Worm (Caenorhabditis elegans): ENCODE measurements around the gene W03G1.2.

Gene W03G1.2

DNA sequence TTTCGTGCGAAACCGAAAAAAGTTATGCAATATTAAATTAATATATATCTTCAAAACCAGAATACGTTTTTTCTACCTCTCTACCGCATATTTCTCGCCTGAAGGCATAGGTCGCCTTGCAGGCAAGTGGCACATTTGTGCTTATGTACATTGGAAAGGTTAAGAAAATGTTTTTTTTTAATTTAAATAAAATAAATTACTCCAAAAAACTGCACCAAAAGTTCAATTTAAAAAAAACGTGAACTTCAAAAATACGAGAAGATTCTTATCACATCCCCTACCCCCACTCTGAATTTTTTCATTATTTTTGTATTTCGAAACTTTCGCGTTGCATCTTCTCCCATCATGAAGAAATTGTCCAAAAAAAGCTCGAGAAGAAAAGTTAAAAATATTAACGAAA is at the start of gene W03G1.2:
TSS of gene W03G1.2 (plus strand) at position 301 of the 400 bp plus-strand sequence.
- TF ChIP-seq snpc-4 (tag; optimal IDR thresholded peaks at IDR 0.05) (no peak), flh-1 (GFP tag; optimal IDR thresholded peaks at IDR 0.05) (no peak), tbx-8 (GFP tag; optimal IDR thresholded peaks at IDR 0.05) (no peak), blmp-1 (tag; optimal IDR thresholded peaks at IDR 0.05) (no peak), M03D4.4 (tag; optimal IDR thresholded peaks at IDR 0.05) (no peak), elt-1 (tag; optimal IDR thresholded peaks at IDR 0.05; ENCODE audit: borderline replicate concordance, insufficient read depth) (no peak), nhr-76 (tag; optimal IDR thresholded peaks at IDR 0.05) (no peak), nhr-28 (tag; optimal IDR thresholded peaks at IDR 0.05) (no peak), hlh-1 (tag; optimal IDR thresholded peaks at IDR 0.05) (no peak), nhr-12 (tag; optimal IDR thresholded peaks at IDR 0.05) (no peak), lin-32 (GFP tag; optimal IDR thresholded peaks at IDR 0.05) (no peak), nhr-2 (tag; optimal IDR thresholded peaks at IDR 0.05) (no peak), mls-2 (tag; optimal IDR thresholded peaks at IDR 0.05) (no peak)

DNA sequence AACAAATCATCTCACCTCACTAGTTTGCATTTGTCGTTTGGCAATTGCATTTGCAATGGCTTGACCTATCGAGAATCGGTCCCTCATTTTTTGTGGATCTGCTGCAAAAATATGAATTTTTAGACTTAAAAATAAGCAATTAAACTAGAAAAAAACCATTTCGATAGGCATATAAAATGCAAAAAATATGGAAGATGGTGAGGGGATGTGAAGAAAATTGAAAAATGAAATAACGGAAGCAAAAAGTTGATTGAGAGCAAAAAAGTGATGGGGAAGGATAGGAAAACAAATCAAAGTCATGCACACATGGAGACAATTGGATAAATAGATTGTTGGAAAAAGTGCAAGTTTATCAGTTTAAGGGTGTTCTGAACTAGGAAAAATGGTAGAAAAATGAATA is 43.4 kb upstream of the W03G1.2 start, which contains the start of gene npr-37:
TSS of gene npr-37 (minus strand) at position 101 of the 400 bp plus-strand sequence.
- TF ChIP-seq ztf-11 (tag; optimal IDR thresholded peaks at IDR 0.05) (no peak), cnd-1 (tag; optimal IDR thresholded peaks at IDR 0.05) (no peak), ceh-39 (tag; optimal IDR thresholded peaks at IDR 0.05) (no peak)

DNA sequence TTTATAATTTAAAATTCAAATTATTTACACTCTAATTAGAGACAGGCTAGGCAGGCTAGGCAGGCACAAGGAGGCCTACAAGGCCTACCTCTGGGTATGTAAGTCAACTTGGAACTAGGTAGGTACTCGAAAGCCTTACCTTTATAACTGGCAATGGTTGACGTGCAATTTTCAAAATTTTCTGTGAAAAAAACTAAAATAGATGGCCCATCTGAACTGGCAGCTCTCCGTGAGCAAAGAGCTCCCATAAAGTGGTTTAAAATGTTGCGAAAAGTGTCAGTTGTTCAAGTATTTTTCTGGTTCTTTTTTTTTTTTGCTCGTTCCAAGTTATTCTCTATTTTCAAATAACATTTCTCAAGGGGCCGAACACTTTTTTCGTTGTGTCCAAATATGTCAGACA is 40.4 kb upstream of the W03G1.2 start:
- TF ChIP-seq sptf-1 (tag; optimal IDR thresholded peaks at IDR 0.05): no peak
- no peak for TF ChIP-seq ceh-83 (GFP tag; optimal IDR thresholded peaks at IDR 0.05)
- no peak for TF ChIP-seq mep-1 (tag; optimal IDR thresholded peaks at IDR 0.05)
- no peak for TF ChIP-seq flh-1 (GFP tag; optimal IDR thresholded peaks at IDR 0.05)
- no peak for TF ChIP-seq hlh-1 (tag; optimal IDR thresholded peaks at IDR 0.05)
- no peak for TF ChIP-seq lin-32 (GFP tag; optimal IDR thresholded peaks at IDR 0.05)
- no peak for TF ChIP-seq unc-62 (GFP tag; optimal IDR thresholded peaks at IDR 0.05)

DNA sequence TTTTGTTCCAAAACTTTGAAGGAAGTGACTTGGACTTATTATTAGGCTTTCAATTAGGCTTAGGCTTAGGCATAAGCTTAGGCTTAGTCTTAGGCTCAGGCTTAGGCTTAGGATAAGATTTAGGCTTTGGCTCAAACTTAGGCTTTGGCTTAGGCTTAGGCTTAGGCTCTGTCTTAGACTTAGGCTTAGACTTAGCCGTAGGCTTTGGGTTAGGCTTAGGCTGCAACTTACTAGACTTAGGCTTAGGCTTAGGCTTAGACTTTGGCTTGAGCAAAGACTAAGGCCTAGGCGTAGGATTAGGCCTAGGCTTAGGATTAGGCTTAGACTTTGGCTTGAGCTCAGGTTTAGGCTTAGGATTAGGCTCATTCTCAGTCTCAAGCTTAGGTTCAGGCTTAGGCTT is 39.7 kb upstream of the W03G1.2 start:
- no peak for TF ChIP-seq nhr-28 (tag; optimal IDR thresholded peaks at IDR 0.05)
- TF ChIP-seq ham-2 (GFP tag; optimal IDR thresholded peaks at IDR 0.05): peak; percentile 22

DNA sequence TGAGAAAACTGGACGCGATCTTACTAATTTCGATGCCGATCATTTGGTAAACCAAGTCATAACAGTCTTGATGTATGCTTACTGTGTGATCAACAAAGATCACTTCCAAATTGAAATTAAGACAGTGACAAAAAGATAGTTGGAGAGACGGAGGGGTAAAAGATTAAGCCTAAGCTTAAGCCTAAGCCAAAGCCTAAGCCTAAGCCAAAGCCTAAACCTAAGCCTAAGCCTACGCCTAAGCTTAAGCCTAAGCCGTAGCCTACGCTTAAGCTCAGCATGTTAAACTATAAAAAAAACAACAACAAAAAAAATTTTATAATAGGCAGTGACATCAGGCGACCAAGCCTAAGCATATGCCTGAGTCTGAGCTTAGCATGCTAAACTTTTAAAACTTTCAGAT is 27.3 kb upstream of the W03G1.2 start:
- TF ChIP-seq ceh-83 (GFP tag; optimal IDR thresholded peaks at IDR 0.05) (no peak), ham-2 (GFP tag; optimal IDR thresholded peaks at IDR 0.05) (peak; percentile 70)

DNA sequence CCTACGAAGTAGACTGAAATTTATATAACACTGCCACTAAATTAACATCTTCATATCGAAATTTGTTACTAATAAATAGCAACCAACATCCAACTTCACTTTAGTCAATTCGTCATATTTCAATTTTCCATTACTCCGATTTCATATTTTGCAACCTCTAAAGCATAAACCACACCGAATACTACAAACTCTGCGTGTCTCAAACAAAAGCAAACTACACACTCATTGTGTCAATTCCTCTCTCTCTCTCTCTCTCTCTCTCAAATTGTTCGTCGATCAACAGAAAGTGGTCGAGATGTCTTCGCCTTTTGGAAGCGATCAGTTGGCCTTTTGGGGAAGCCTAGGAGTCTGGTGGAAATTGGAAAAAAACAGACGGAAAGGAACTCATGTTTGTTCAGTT is 20.0 kb upstream of the W03G1.2 start:
- TF ChIP-seq mab-5 (tag; optimal IDR thresholded peaks at IDR 0.05) (no peak), ztf-11 (tag; optimal IDR thresholded peaks at IDR 0.05) (no peak), mep-1 (tag; optimal IDR thresholded peaks at IDR 0.05) (no peak), unc-120 (tag; optimal IDR thresholded peaks at IDR 0.05; ENCODE audit: poor library complexity, severe bottlenecking) (no peak), sptf-1 (tag; optimal IDR thresholded peaks at IDR 0.05) (no peak), snpc-4 (tag; optimal IDR thresholded peaks at IDR 0.05) (no peak), M03D4.4 (tag; optimal IDR thresholded peaks at IDR 0.05) (no peak), elt-1 (tag; optimal IDR thresholded peaks at IDR 0.05; ENCODE audit: borderline replicate concordance, insufficient read depth) (no peak), ces-1 (GFP tag; optimal IDR thresholded peaks at IDR 0.05) (no peak), sem-2 (GFP tag; optimal IDR thresholded peaks at IDR 0.05) (no peak), ceh-43 (GFP tag; optimal IDR thresholded peaks at IDR 0.05) (no peak), unc-62 (GFP tag; optimal IDR thresholded peaks at IDR 0.05) (no peak), unc-39 (tag; optimal IDR thresholded peaks at IDR 0.05) (no peak), lsy-2 (tag; optimal IDR thresholded peaks at IDR 0.05) (no peak)

DNA sequence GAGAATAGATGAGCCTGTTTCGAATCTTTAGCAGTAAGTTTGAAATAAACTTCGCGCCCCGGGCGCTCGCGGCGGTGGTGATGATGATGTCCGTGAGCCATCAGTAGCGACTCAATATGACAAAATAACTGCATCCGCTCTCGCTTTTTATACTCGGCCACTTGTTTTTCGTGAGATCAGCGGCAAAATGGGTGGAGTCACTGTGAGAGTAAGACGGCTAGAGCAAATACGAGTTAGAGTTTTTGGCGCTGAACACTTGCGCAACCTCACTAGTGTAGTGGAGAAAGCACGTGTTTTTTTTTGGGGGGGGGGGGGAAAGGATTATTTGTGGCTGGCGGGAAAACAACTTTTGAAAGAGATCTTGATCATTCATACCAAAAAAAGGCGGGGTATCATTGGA is 18.1 kb upstream of the W03G1.2 start, which contains the start of gene W03G1.5:
TSS of gene W03G1.5 (minus strand) at position 101 of the 400 bp plus-strand sequence.
- TF ChIP-seq lin-13 (tag; optimal IDR thresholded peaks at IDR 0.05): no peak
- no peak for TF ChIP-seq nhr-237 (tag; optimal IDR thresholded peaks at IDR 0.05)
- no peak for TF ChIP-seq flh-1 (GFP tag; optimal IDR thresholded peaks at IDR 0.05)
- no peak for TF ChIP-seq snpc-4 (tag; optimal IDR thresholded peaks at IDR 0.05)
- TF ChIP-seq ztf-11 (tag; optimal IDR thresholded peaks at IDR 0.05): no peak
- no peak for TF ChIP-seq unc-62 (GFP tag; optimal IDR thresholded peaks at IDR 0.05)
- TF ChIP-seq lin-32 (GFP tag; optimal IDR thresholded peaks at IDR 0.05): no peak
- no peak for TF ChIP-seq M03D4.4 (tag; optimal IDR thresholded peaks at IDR 0.05)

Data from whole organism, mixed stage, embryonic.